Fruit fly (Drosophila melanogaster) whole organism, embryonic: Measurements from ENCODE around the gene rtv.

ENCODE experiments used
- CoRest ChIP-seq: fragments of 200-800 bp; sonication (Bioruptor generic); optimal IDR thresholded peaks from 3 replicates; lab custom pipeline; 2018; ENCODE audit warnings: missing biosample characterization, mild to moderate bottlenecking, missing genetic modification characterization, moderate library complexity
- Sin3A ChIP-seq: fragments of >200 bp; optimal IDR thresholded peaks from 2 replicates; lab custom pipeline; 2018
- croc ChIP-seq: fragments of 200-800 bp; sonication (Bioruptor generic); conservative IDR thresholded peaks from 3 replicates; pipeline ENCODE4 v1.3.6; 2022; ENCODE audit warnings: missing biosample characterization, missing genetic modification characterization
- gce ChIP-seq: fragments of 200-800 bp; sonication (Bioruptor generic); IDR thresholded peaks from 3 replicates; pipeline ENCODE4 v1.3.6; 2022; ENCODE audit warnings: missing biosample characterization, missing genetic modification characterization
- lbe ChIP-seq: fragments of 200-800 bp; sonication (Bioruptor generic); optimal IDR thresholded peaks from 2 replicates; lab custom pipeline; 2016; ENCODE audit warnings: missing biosample characterization, mild to moderate bottlenecking, missing genetic modification characterization
- run ChIP-seq: fragments of 200-800 bp; sonication (Bioruptor generic); optimal IDR thresholded peaks from 3 replicates; lab custom pipeline; 2018; ENCODE audit warnings: missing biosample characterization, mild to moderate bottlenecking, missing genetic modification characterization

DNA sequence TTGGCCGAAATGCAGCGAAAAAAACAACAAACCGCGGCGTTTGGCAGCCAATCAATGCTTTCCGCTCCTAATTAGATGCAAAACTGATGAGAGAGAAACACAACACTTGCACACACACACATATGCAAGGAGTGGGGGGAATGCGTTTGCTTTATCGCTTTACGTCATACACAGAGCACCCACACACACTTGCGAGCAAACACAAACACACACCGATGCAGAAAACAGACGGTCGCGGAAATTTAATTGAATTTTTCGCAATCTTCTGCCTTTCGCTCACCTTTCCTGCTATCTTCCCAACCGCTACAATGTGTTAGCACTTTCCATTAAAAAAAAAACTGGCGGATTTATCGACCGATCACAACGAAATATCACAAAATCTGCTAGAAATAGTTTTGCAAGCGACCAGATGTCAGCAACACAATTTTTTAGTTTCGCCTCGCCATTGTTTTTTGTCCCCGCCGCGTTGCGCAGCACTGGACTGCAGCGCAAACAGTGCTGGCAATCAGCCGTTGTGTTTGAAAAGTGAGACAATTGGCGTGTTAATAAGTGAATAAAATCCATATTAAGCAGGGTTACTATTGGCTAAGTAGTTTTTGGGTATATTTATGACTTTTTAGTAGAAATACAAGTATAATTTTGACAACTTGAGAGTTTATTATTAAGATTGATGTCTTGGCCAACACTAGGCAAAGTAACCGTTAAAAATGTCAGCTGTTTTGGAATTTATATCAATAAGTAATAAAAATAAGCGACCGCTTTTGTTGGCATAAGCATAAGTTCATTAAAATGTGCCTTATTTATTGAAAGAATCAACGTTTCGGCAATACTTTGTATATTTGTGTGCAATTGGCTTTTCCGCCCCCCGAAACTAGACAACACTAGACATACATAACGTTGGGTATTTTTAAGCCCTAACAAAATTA, 16.9 kb downstream of the rtv start, which contains the start of gene Klp10A:
- TF ChIP-seq CoRest (tag; lab: Kevin White, UChicago) (peak; percentile 24), croc (GFP tag; lab: Robert Waterston, UW) (no peak), gce (GFP tag; lab: Robert Waterston, UW) (no peak), Sin3A (lab: Kevin White, UChicago) (no peak), run (tag; lab: Kevin White, UChicago) (no peak), lbe (GFP tag; lab: Kevin White, UChicago) (peak; percentile 48)
